Fruit fly (Drosophila melanogaster): ENCODE data around the gene CG12091.

The CG12091 gene

dm6 chr3L:1548345-1548970 lies 11.8 kb upstream of the CG12091 start:
- TF ChIP-seq Dfd (GFP tag; optimal IDR thresholded peaks at IDR 0.05) = no peak
- TF ChIP-seq rgr (GFP tag; optimal IDR thresholded peaks at IDR 0.05) = peak; percentile 74
- peak; percentile 77 for TF ChIP-seq HLH106 (tag; optimal IDR thresholded peaks at IDR 0.05)
- peak; percentile 75 for TF ChIP-seq Sp1 (GFP tag; optimal IDR thresholded peaks at IDR 0.05)
- TF ChIP-seq Hr78 (GFP tag; optimal IDR thresholded peaks at IDR 0.05) = no peak
- TF ChIP-seq woc (GFP tag; optimal IDR thresholded peaks at IDR 0.05) = peak; percentile 56
- TF ChIP-seq GATAd (GFP tag; optimal IDR thresholded peaks at IDR 0.05) = no peak
- no peak for TF ChIP-seq Hr83 (GFP tag; optimal IDR thresholded peaks at IDR 0.05; ENCODE audit: poor library complexity, severe bottlenecking)
- peak; percentile 61 for TF ChIP-seq dmrt93B (GFP tag; optimal IDR thresholded peaks at IDR 0.05)
- TF ChIP-seq Jra (GFP tag; optimal IDR thresholded peaks at IDR 0.05) = peak; percentile 66
- TF ChIP-seq psq (GFP tag; optimal IDR thresholded peaks at IDR 0.05) = peak; percentile 56
- TF ChIP-seq sv (GFP tag; optimal IDR thresholded peaks at IDR 0.05) = peak; percentile 6
- no peak for TF ChIP-seq Vsx2 (GFP tag; optimal IDR thresholded peaks at IDR 0.05; ENCODE audit: partially characterized antibody)
- no peak for TF ChIP-seq lola (GFP tag; optimal IDR thresholded peaks at IDR 0.05)
- peak; percentile 72 for TF ChIP-seq Hnf4 (GFP tag; optimal IDR thresholded peaks at IDR 0.05)
- TF ChIP-seq CG9705 (GFP tag; optimal IDR thresholded peaks at IDR 0.05) = peak; percentile 22
- peak; percentile 81 for TF ChIP-seq OdsH (GFP tag; optimal IDR thresholded peaks at IDR 0.05)
- peak; percentile 92 for TF ChIP-seq fru (GFP tag; optimal IDR thresholded peaks at IDR 0.05)
- peak; percentile 82 for TF ChIP-seq br (GFP tag; optimal IDR thresholded peaks at IDR 0.05)
- no peak for TF ChIP-seq Rel (GFP tag; optimal IDR thresholded peaks at IDR 0.05)
- TF ChIP-seq Rel (tag; optimal IDR thresholded peaks at IDR 0.05) = peak; percentile 51
- peak; percentile 0 to 86 for TF ChIP-seq foxo (GFP tag; optimal IDR thresholded peaks at IDR 0.05)
- peak; percentile 80 for TF ChIP-seq ey (GFP tag; optimal IDR thresholded peaks at IDR 0.05)
- peak; percentile 80 for TF ChIP-seq h (GFP tag; optimal IDR thresholded peaks at IDR 0.05)
- TF ChIP-seq Abd-B (GFP tag; optimal IDR thresholded peaks at IDR 0.05) = no peak
- TF ChIP-seq CG32264 (GFP tag; optimal IDR thresholded peaks at IDR 0.05) = peak; percentile 29

- TF ChIP-seq woc (GFP tag; optimal IDR thresholded peaks at IDR 0.05) (no peak), Rel (GFP tag; optimal IDR thresholded peaks at IDR 0.05) (no peak), Rel (tag; optimal IDR thresholded peaks at IDR 0.05) (peak; percentile 64)
These were observed 10.5 kb upstream of the CG12091 start for dm6 chr3L:1547117-1547507.

- TF ChIP-seq h (GFP tag; optimal IDR thresholded peaks at IDR 0.05) = peak; percentile 11
- TF ChIP-seq psq (GFP tag; optimal IDR thresholded peaks at IDR 0.05) = peak; percentile 39
- peak; percentile 41 for TF ChIP-seq HLH106 (tag; optimal IDR thresholded peaks at IDR 0.05)
- no peak for TF ChIP-seq lola (GFP tag; optimal IDR thresholded peaks at IDR 0.05)
- TF ChIP-seq pan (optimal IDR thresholded peaks at IDR 0.05) = no peak
- TF ChIP-seq Rel (GFP tag; optimal IDR thresholded peaks at IDR 0.05) = no peak
- peak; percentile 66 for TF ChIP-seq Rel (tag; optimal IDR thresholded peaks at IDR 0.05)
- TF ChIP-seq Hr83 (GFP tag; optimal IDR thresholded peaks at IDR 0.05; ENCODE audit: poor library complexity, severe bottlenecking) = peak; percentile 68
- TF ChIP-seq rgr (GFP tag; optimal IDR thresholded peaks at IDR 0.05) = peak; percentile 4
- TF ChIP-seq Hnf4 (GFP tag; optimal IDR thresholded peaks at IDR 0.05) = peak; percentile 35
- peak; percentile 87 for TF ChIP-seq Vsx2 (GFP tag; optimal IDR thresholded peaks at IDR 0.05; ENCODE audit: partially characterized antibody)
- TF ChIP-seq Dif (GFP tag; optimal IDR thresholded peaks at IDR 0.05; ENCODE audit: partially characterized antibody) = peak; percentile 17
- TF ChIP-seq fru (GFP tag; optimal IDR thresholded peaks at IDR 0.05) = peak; percentile 31
- TF ChIP-seq Abd-B (GFP tag; optimal IDR thresholded peaks at IDR 0.05) = no peak
- TF ChIP-seq OdsH (GFP tag; optimal IDR thresholded peaks at IDR 0.05) = peak; percentile 49
- peak; percentile 70 for TF ChIP-seq Jra (GFP tag; optimal IDR thresholded peaks at IDR 0.05)
- peak in 1 of 2 experiments; percentile 36 for TF ChIP-seq foxo (GFP tag; optimal IDR thresholded peaks at IDR 0.05)
These were observed 9.9 kb upstream of the CG12091 start for dm6 chr3L:1546349-1547116.

- TF ChIP-seq Hr83 (GFP tag; optimal IDR thresholded peaks at IDR 0.05; ENCODE audit: poor library complexity, severe bottlenecking) = peak; percentile 31
- TF ChIP-seq fru (GFP tag; optimal IDR thresholded peaks at IDR 0.05) = no peak
- TF ChIP-seq rgr (GFP tag; optimal IDR thresholded peaks at IDR 0.05) = no peak
- TF ChIP-seq foxo (GFP tag; optimal IDR thresholded peaks at IDR 0.05) = peak in 1 of 2 experiments; percentile 6
- no peak for TF ChIP-seq HLH106 (tag; optimal IDR thresholded peaks at IDR 0.05)
- peak; percentile 27 for TF ChIP-seq Sp1 (GFP tag; optimal IDR thresholded peaks at IDR 0.05)
- no peak for TF ChIP-seq ey (GFP tag; optimal IDR thresholded peaks at IDR 0.05)
- peak; percentile 13 for TF ChIP-seq Jra (GFP tag; optimal IDR thresholded peaks at IDR 0.05)
- TF ChIP-seq Dif (GFP tag; optimal IDR thresholded peaks at IDR 0.05; ENCODE audit: partially characterized antibody) = peak; percentile 81
- TF ChIP-seq Hr78 (GFP tag; optimal IDR thresholded peaks at IDR 0.05) = no peak
- TF ChIP-seq dmrt93B (GFP tag; optimal IDR thresholded peaks at IDR 0.05) = no peak
- TF ChIP-seq br (GFP tag; optimal IDR thresholded peaks at IDR 0.05) = peak; percentile 33
- no peak for TF ChIP-seq CrebA (GFP tag; optimal IDR thresholded peaks at IDR 0.05; ENCODE audit: borderline replicate concordance)
- no peak for TF ChIP-seq CG32264 (GFP tag; optimal IDR thresholded peaks at IDR 0.05)
- no peak for TF ChIP-seq psq (GFP tag; optimal IDR thresholded peaks at IDR 0.05)
These were observed 9.2 kb upstream of the CG12091 start, which contains the start of the genes CG32313 and Pcyt1 for dm6 chr3L:1545693-1546329. Gene CG32313 (minus strand): TSS chr3L:1545743. Gene Pcyt1 (plus strand): TSS chr3L:1546092.
